Comparison of ENCODE assay signal across 4 worm cellular contexts in the genomic region with DNA sequence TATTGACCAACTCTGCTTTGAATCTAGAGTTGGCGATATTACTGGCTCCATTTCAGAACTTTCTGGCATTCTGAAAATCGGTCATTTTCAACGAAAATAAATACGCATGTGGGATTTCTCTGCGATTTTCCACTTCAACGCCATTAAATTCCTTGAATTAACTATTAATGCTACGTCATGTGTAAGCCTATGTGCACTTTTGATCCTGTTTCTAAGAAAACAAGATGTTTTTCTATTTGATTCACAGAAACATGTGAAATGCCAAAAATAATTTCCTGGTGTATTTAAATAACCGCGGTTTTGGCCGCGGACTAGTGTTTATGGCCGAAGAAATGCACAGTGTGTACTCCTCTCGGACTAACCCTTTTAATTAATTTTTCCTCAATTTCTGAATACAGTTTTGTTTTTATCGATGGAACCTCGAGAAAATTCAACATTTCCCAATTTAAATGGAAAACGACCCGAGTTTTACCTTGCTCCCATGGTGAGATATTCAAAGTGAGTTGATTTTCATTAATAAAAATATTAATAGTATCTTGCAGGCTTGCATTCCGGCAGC.
TF ChIP-seq lines count a peak whose summit lies in the region.

Gene C45G9.11 (minus strand): TSS at position 51 of the 559 bp plus-strand sequence.
Gene C45G9.2 (plus strand): TSS at position 392 of the 559 bp plus-strand sequence.

TF ChIP-seq in whole organism, L2 larva, 48 proteins besides CTCF, POLR2A, EP300 and RAD21 (continues in another document):
- TF ChIP-seq peb-1 (tag; optimal IDR thresholded peaks at IDR 0.05; lab: Kevin White, UChicago) (no peak), ceh-16 (tag; optimal IDR thresholded peaks at IDR 0.05; lab: Kevin White, UChicago) (no peak), snpc-4 (tag; optimal IDR thresholded peaks at IDR 0.05; lab: Kevin White, UChicago) (peak; percentile 42), lsy-2 (tag; optimal IDR thresholded peaks at IDR 0.05; lab: Kevin White, UChicago) (peak; percentile 71 to 85), zag-1 (tag; optimal IDR thresholded peaks at IDR 0.05; lab: Kevin White, UChicago) (no peak), R02D3.7 (tag; optimal IDR thresholded peaks at IDR 0.05; lab: Kevin White, UChicago) (peak; percentile 11), C34F6.9 (tag; optimal IDR thresholded peaks at IDR 0.05; lab: Kevin White, UChicago) (peak; percentile 75), F13H6.1 (tag; optimal IDR thresholded peaks at IDR 0.05; lab: Kevin White, UChicago) (peak; percentile 73), sma-9 (GFP tag; optimal IDR thresholded peaks at IDR 0.05; lab: Kevin White, UChicago) (peak; percentile 88), sma-9 (tag; optimal IDR thresholded peaks at IDR 0.05; lab: Kevin White, UChicago) (no peak), crh-2 (tag; optimal IDR thresholded peaks at IDR 0.05; lab: Kevin White, UChicago) (peak; percentile 43), ztf-4 (tag; optimal IDR thresholded peaks at IDR 0.05; lab: Kevin White, UChicago) (peak; percentile 43), blmp-1 (tag; optimal IDR thresholded peaks at IDR 0.05; lab: Kevin White, UChicago; ENCODE audit: insufficient read depth) (no peak), nhr-237 (tag; optimal IDR thresholded peaks at IDR 0.05; lab: Kevin White, UChicago) (no peak), mab-5 (tag; optimal IDR thresholded peaks at IDR 0.05; lab: Kevin White, UChicago) (peak; percentile 52), unc-55 (GFP tag; optimal IDR thresholded peaks at IDR 0.05; lab: Kevin White, UChicago) (peak; percentile 81), sma-3 (GFP tag; optimal IDR thresholded peaks at IDR 0.05; lab: Kevin White, UChicago) (peak; percentile 83), nhr-6 (tag; optimal IDR thresholded peaks at IDR 0.05; lab: Kevin White, UChicago) (peak; percentile 52), lin-39 (tag; optimal IDR thresholded peaks at IDR 0.05; lab: Kevin White, UChicago) (no peak), lin-13 (GFP tag; optimal IDR thresholded peaks at IDR 0.05; lab: Kevin White, UChicago) (peak; percentile 74), egl-27 (tag; optimal IDR thresholded peaks at IDR 0.05; lab: Kevin White, UChicago) (no peak)

TF ChIP-seq in whole organism, L4 larva, 104 proteins besides CTCF, POLR2A, EP300 and RAD21 (continues in another document):
- TF ChIP-seq mxl-3 (GFP tag; optimal IDR thresholded peaks at IDR 0.05; lab: Kevin White, UChicago), result no peak
- peak; percentile 52 for TF ChIP-seq Y48G9A.11 (GFP tag; IDR thresholded peaks at IDR 0.05; lab: Robert Waterston, UW)
- TF ChIP-seq mdt-29 (GFP tag; IDR thresholded peaks at IDR 0.05; lab: Robert Waterston, UW), result no peak
- no peak for TF ChIP-seq zag-1 (tag; optimal IDR thresholded peaks at IDR 0.05; lab: Kevin White, UChicago)
- no peak for TF ChIP-seq F49E8.2 (tag; optimal IDR thresholded peaks at IDR 0.05; lab: Kevin White, UChicago; ENCODE audit: borderline replicate concordance)
- TF ChIP-seq ama-1 (optimal IDR thresholded peaks at IDR 0.05; lab: Kevin White, UChicago), result no peak
- no peak for TF ChIP-seq F44E2.7 (GFP tag; IDR thresholded peaks at IDR 0.05; lab: Robert Waterston, UW)
- no peak for TF ChIP-seq lim-7 (GFP tag; IDR thresholded peaks at IDR 0.05; lab: Robert Waterston, UW)
- TF ChIP-seq nhr-10 (tag; optimal IDR thresholded peaks at IDR 0.05; lab: Kevin White, UChicago), result no peak
- no peak for TF ChIP-seq gei-8 (GFP tag; optimal IDR thresholded peaks at IDR 0.05; lab: Kevin White, UChicago)
- peak; percentile 35 for TF ChIP-seq duxl-1 (tag; optimal IDR thresholded peaks at IDR 0.05; lab: Kevin White, UChicago; ENCODE audit: poor library complexity)
- TF ChIP-seq set-16 (GFP tag; IDR thresholded peaks at IDR 0.05; lab: Robert Waterston, UW), result no peak
- no peak for TF ChIP-seq nhr-111 (GFP tag; optimal IDR thresholded peaks at IDR 0.05; lab: Kevin White, UChicago)
- peak; percentile 89 for TF ChIP-seq ZK337.2 (GFP tag; IDR thresholded peaks at IDR 0.05; lab: Robert Waterston, UW)
- TF ChIP-seq ceh-20 (GFP tag; IDR thresholded peaks at IDR 0.05; lab: Robert Waterston, UW), result no peak
- no peak for TF ChIP-seq sdz-12 (GFP tag; optimal IDR thresholded peaks at IDR 0.05; lab: Kevin White, UChicago)
- no peak for TF ChIP-seq lin-39 (tag; optimal IDR thresholded peaks at IDR 0.05; lab: Kevin White, UChicago)
- TF ChIP-seq unc-130 (GFP tag; optimal IDR thresholded peaks at IDR 0.05; lab: Kevin White, UChicago), result peak; percentile 78
- TF ChIP-seq unc-62 (GFP tag; optimal IDR thresholded peaks at IDR 0.05 in 1 of 2; lab: Kevin White, UChicago), result no peak
- no peak for TF ChIP-seq unc-62 (tag; optimal IDR thresholded peaks at IDR 0.05; lab: Kevin White, UChicago)
- TF ChIP-seq lin-29 (GFP tag; IDR thresholded peaks at IDR 0.05; lab: Robert Waterston, UW), result no peak
- no peak for TF ChIP-seq vab-7 (GFP tag; IDR thresholded peaks at IDR 0.05; lab: Robert Waterston, UW)
- TF ChIP-seq nhr-11 (tag; optimal IDR thresholded peaks at IDR 0.05; lab: Kevin White, UChicago), result no peak

TF ChIP-seq in whole organism, late embryonic, 69 proteins besides CTCF, POLR2A, EP300 and RAD21 (continues in another document):
- TF ChIP-seq K02D7.2 (tag; optimal IDR thresholded peaks at IDR 0.05; lab: Kevin White, UChicago), result no peak
- no peak for TF ChIP-seq ceh-9 (tag; optimal IDR thresholded peaks at IDR 0.05; lab: Kevin White, UChicago)
- TF ChIP-seq hlh-30 (tag; optimal IDR thresholded peaks at IDR 0.05; lab: Kevin White, UChicago; ENCODE audit: insufficient read depth), result no peak
- TF ChIP-seq sdc-2 (tag; optimal IDR thresholded peaks at IDR 0.05; lab: Kevin White, UChicago), result peak; percentile 28
- no peak for TF ChIP-seq nfya-1 (tag; optimal IDR thresholded peaks at IDR 0.05; lab: Kevin White, UChicago)
- TF ChIP-seq C08G9.2 (tag; optimal IDR thresholded peaks at IDR 0.05; lab: Kevin White, UChicago), result peak; percentile 96
- peak; percentile 21 for TF ChIP-seq pax-1 (tag; optimal IDR thresholded peaks at IDR 0.05; lab: Kevin White, UChicago)
- no peak for TF ChIP-seq dmd-4 (tag; optimal IDR thresholded peaks at IDR 0.05; lab: Kevin White, UChicago; ENCODE audit: borderline replicate concordance)
- no peak for TF ChIP-seq fkh-10 (GFP tag; optimal IDR thresholded peaks at IDR 0.05; lab: Kevin White, UChicago)
- peak; percentile 93 for TF ChIP-seq tbx-7 (tag; optimal IDR thresholded peaks at IDR 0.05; lab: Kevin White, UChicago)
- no peak for TF ChIP-seq ceh-19 (GFP tag; optimal IDR thresholded peaks at IDR 0.05; lab: Kevin White, UChicago)
- TF ChIP-seq nhr-232 (tag; optimal IDR thresholded peaks at IDR 0.05; lab: Kevin White, UChicago), result no peak
- TF ChIP-seq nhr-11 (tag; optimal IDR thresholded peaks at IDR 0.05; lab: Kevin White, UChicago), result no peak
- peak; percentile 70 for TF ChIP-seq lim-6 (tag; optimal IDR thresholded peaks at IDR 0.05; lab: Kevin White, UChicago)
- TF ChIP-seq zip-5 (tag; optimal IDR thresholded peaks at IDR 0.05; lab: Kevin White, UChicago), result peak; percentile 81
- no peak for TF ChIP-seq ttx-3 (tag; optimal IDR thresholded peaks at IDR 0.05; lab: Kevin White, UChicago)
- TF ChIP-seq unc-86 (tag; optimal IDR thresholded peaks at IDR 0.05; lab: Kevin White, UChicago), result no peak
- TF ChIP-seq pros-1 (tag; optimal IDR thresholded peaks at IDR 0.05; lab: Kevin White, UChicago), result no peak
- TF ChIP-seq F13H6.1 (tag; optimal IDR thresholded peaks at IDR 0.05; lab: Kevin White, UChicago), result peak; percentile 45
- TF ChIP-seq sox-2 (GFP tag; IDR thresholded peaks at IDR 0.05; lab: Robert Waterston, UW), result no peak
- TF ChIP-seq fax-1 (tag; optimal IDR thresholded peaks at IDR 0.05; lab: Kevin White, UChicago), result peak; percentile 19
- TF ChIP-seq pat-9 (tag; optimal IDR thresholded peaks at IDR 0.05; lab: Kevin White, UChicago), result no peak
- no peak for TF ChIP-seq hlh-15 (tag; optimal IDR thresholded peaks at IDR 0.05; lab: Kevin White, UChicago)
- TF ChIP-seq C38D4.7 (GFP tag; optimal IDR thresholded peaks at IDR 0.05; lab: Kevin White, UChicago), result no peak

TF ChIP-seq in whole organism, mixed stage, embryonic, 35 proteins besides CTCF, POLR2A, EP300 and RAD21 (continues in another document):
- TF ChIP-seq flh-1 (GFP tag; optimal IDR thresholded peaks at IDR 0.05; lab: Kevin White, UChicago) (no peak), hlh-1 (tag; optimal IDR thresholded peaks at IDR 0.05; lab: Kevin White, UChicago) (peak; percentile 16), ham-2 (GFP tag; optimal IDR thresholded peaks at IDR 0.05; lab: Kevin White, UChicago) (no peak), ceh-39 (tag; optimal IDR thresholded peaks at IDR 0.05; lab: Kevin White, UChicago) (no peak), elt-1 (tag; optimal IDR thresholded peaks at IDR 0.05; lab: Kevin White, UChicago; ENCODE audit: borderline replicate concordance, insufficient read depth) (no peak), snpc-4 (tag; optimal IDR thresholded peaks at IDR 0.05; lab: Kevin White, UChicago) (no peak), ceh-83 (GFP tag; optimal IDR thresholded peaks at IDR 0.05; lab: Kevin White, UChicago) (peak; percentile 36), nhr-76 (tag; optimal IDR thresholded peaks at IDR 0.05; lab: Kevin White, UChicago) (no peak), zip-8 (tag; optimal IDR thresholded peaks at IDR 0.05; lab: Kevin White, UChicago) (no peak), sem-2 (GFP tag; optimal IDR thresholded peaks at IDR 0.05; lab: Kevin White, UChicago) (no peak), nhr-12 (tag; optimal IDR thresholded peaks at IDR 0.05; lab: Kevin White, UChicago) (no peak), mls-2 (tag; optimal IDR thresholded peaks at IDR 0.05; lab: Kevin White, UChicago) (no peak), lsy-2 (tag; optimal IDR thresholded peaks at IDR 0.05; lab: Kevin White, UChicago) (no peak), lin-13 (tag; optimal IDR thresholded peaks at IDR 0.05; lab: Kevin White, UChicago) (no peak), blmp-1 (tag; optimal IDR thresholded peaks at IDR 0.05; lab: Kevin White, UChicago) (no peak), lin-32 (GFP tag; optimal IDR thresholded peaks at IDR 0.05; lab: Kevin White, UChicago) (peak; percentile 39), cnd-1 (tag; optimal IDR thresholded peaks at IDR 0.05; lab: Kevin White, UChicago) (no peak), unc-39 (tag; optimal IDR thresholded peaks at IDR 0.05; lab: Kevin White, UChicago) (no peak), mab-5 (tag; optimal IDR thresholded peaks at IDR 0.05; lab: Kevin White, UChicago) (no peak), elt-3 (tag; optimal IDR thresholded peaks at IDR 0.05; lab: Kevin White, UChicago) (no peak), nhr-28 (tag; optimal IDR thresholded peaks at IDR 0.05; lab: Kevin White, UChicago) (no peak), ceh-43 (GFP tag; optimal IDR thresholded peaks at IDR 0.05; lab: Kevin White, UChicago) (no peak), ztf-11 (tag; optimal IDR thresholded peaks at IDR 0.05; lab: Kevin White, UChicago) (no peak), unc-62 (GFP tag; optimal IDR thresholded peaks at IDR 0.05; lab: Kevin White, UChicago) (no peak), pha-4 (tag; optimal IDR thresholded peaks at IDR 0.05; lab: Kevin White, UChicago) (no peak), M03D4.4 (tag; optimal IDR thresholded peaks at IDR 0.05; lab: Kevin White, UChicago) (no peak), ces-1 (GFP tag; optimal IDR thresholded peaks at IDR 0.05; lab: Kevin White, UChicago) (peak; percentile 82), nhr-237 (tag; optimal IDR thresholded peaks at IDR 0.05; lab: Kevin White, UChicago) (no peak), nhr-2 (tag; optimal IDR thresholded peaks at IDR 0.05; lab: Kevin White, UChicago) (no peak)
